Fruit fly (Drosophila melanogaster) whole organism, embryonic: Measurements from ENCODE around the gene CG18428.
A peak's percentile ranks its signal among the peaks of the same experiment; 100 is the strongest.

Experiments used
- CG10321 ChIP-seq: fragments of 200-800 bp; sonication (Bioruptor generic); IDR thresholded peaks from 2 replicates; pipeline ENCODE4 v1.3.6; 2022; ENCODE audit warnings: missing biosample characterization, missing genetic modification characterization
- CG12071 ChIP-seq: fragments of 200-800 bp; sonication (Bioruptor generic); optimal IDR thresholded peaks from 3 replicates; lab custom pipeline; 2018; ENCODE audit warnings: missing biosample characterization, mild to moderate bottlenecking, missing genetic modification characterization
- CG13894 ChIP-seq: fragments of 200-800 bp; sonication (Bioruptor generic); optimal IDR thresholded peaks from 3 replicates; lab custom pipeline; 2018; ENCODE audit warnings: missing biosample characterization, mild to moderate bottlenecking, missing genetic modification characterization, moderate library complexity
- CG17612 ChIP-seq: fragments of 200-800 bp; sonication (Bioruptor generic); IDR thresholded peaks from 2 replicates; pipeline ENCODE4 v1.3.6; 2022; ENCODE audit warnings: missing biosample characterization, missing genetic modification characterization
- CG17912 ChIP-seq: fragments of 200-800 bp; sonication (Bioruptor generic); optimal IDR thresholded peaks from 2 replicates; lab custom pipeline; 2018; ENCODE audit warnings: missing biosample characterization, mild to moderate bottlenecking, missing genetic modification characterization
- CG2199 ChIP-seq: fragments of 200-800 bp; sonication (Bioruptor generic); IDR thresholded peaks from 3 replicates; pipeline ENCODE4 v1.3.6; 2022; ENCODE audit warnings: missing biosample characterization, missing genetic modification characterization
- CG2889 ChIP-seq: fragments of 200-800 bp; sonication (Bioruptor generic); IDR thresholded peaks from 3 replicates; pipeline ENCODE4 v1.3.6; 2022; ENCODE audit warnings: missing biosample characterization, missing genetic modification characterization
- CG30020 ChIP-seq: fragments of 200-800 bp; optimal IDR thresholded peaks from 2 replicates; lab custom pipeline; 2019; ENCODE audit warnings: missing biosample characterization, mild to moderate bottlenecking, missing genetic modification characterization, moderate library complexity
- CG3838 ChIP-seq: fragments of 200-800 bp; sonication (Bioruptor generic); optimal IDR thresholded peaks from 3 replicates; lab custom pipeline; 2016; ENCODE audit warnings: missing biosample characterization, missing genetic modification characterization
- CG4282 ChIP-seq: fragments of 200-800 bp; sonication (Bioruptor generic); optimal IDR thresholded peaks from 2 replicates; lab custom pipeline; 2016; ENCODE audit warnings: missing biosample characterization, missing genetic modification characterization
- CG4424 ChIP-seq: fragments of 200-800 bp; sonication (Bioruptor generic); optimal IDR thresholded peaks from 3 replicates; lab custom pipeline; 2016; ENCODE audit warnings: missing biosample characterization, missing genetic modification characterization
- CG4617 ChIP-seq: fragments of 200-800 bp; sonication (Bioruptor generic); optimal IDR thresholded peaks from 3 replicates; lab custom pipeline; 2016; ENCODE audit warnings: missing biosample characterization, missing genetic modification characterization, borderline replicate concordance
- CG7963 ChIP-seq: fragments of 200-800 bp; sonication (Bioruptor generic); IDR thresholded peaks from 3 replicates; pipeline ENCODE4 v1.3.6; 2022; ENCODE audit warnings: missing biosample characterization, missing genetic modification characterization; ENCODE audit not compliant: partially characterized antibody
- CG8944 ChIP-seq: fragments of 200-800 bp; sonication (Bioruptor generic); optimal IDR thresholded peaks from 3 replicates; lab custom pipeline; 2016; ENCODE audit warnings: missing biosample characterization, missing genetic modification characterization
- CG9215 ChIP-seq: fragments of 200-800 bp; sonication (Bioruptor generic); IDR thresholded peaks from 2 replicates; pipeline ENCODE4 v1.3.6; 2022; ENCODE audit warnings: missing biosample characterization, missing genetic modification characterization
- CHES-1-like ChIP-seq: fragments of 200-800 bp; sonication (Bioruptor generic); optimal IDR thresholded peaks from 2 replicates; lab custom pipeline; 2016; ENCODE audit warnings: missing biosample characterization, missing genetic modification characterization
- Dp ChIP-seq: fragments of 200-800 bp; sonication (Bioruptor generic); optimal IDR thresholded peaks from 2 replicates; lab custom pipeline; 2018; ENCODE audit warnings: missing biosample characterization, mild to moderate bottlenecking, missing genetic modification characterization, moderate library complexity
- Dref ChIP-seq: fragments of 200-800 bp; sonication (Bioruptor generic); IDR thresholded peaks from 2 replicates; pipeline ENCODE4 v1.3.6; 2022; ENCODE audit warnings: missing biosample characterization, missing genetic modification characterization
- E2f2 ChIP-seq: fragments of 200-800 bp; sonication (Bioruptor generic); IDR thresholded peaks from 2 replicates; pipeline ENCODE4 v1.3.6; 2022; ENCODE audit warnings: missing biosample characterization, missing genetic modification characterization
- Ets97D ChIP-seq: fragments of 200-800 bp; sonication (Bioruptor generic); optimal IDR thresholded peaks from 3 replicates; lab custom pipeline; 2016; ENCODE audit warnings: missing biosample characterization, missing genetic modification characterization
- Fer1 ChIP-seq: fragments of 200-800 bp; sonication (Bioruptor generic); optimal IDR thresholded peaks from 2 replicates; lab custom pipeline; 2017; ENCODE audit warnings: missing biosample characterization, mild to moderate bottlenecking, missing genetic modification characterization
- Hey ChIP-seq: fragments of 200-800 bp; sonication (Bioruptor generic); optimal IDR thresholded peaks from 3 replicates; lab custom pipeline; 2018; ENCODE audit warnings: missing biosample characterization, mild to moderate bottlenecking, missing genetic modification characterization
- Hsf ChIP-seq: fragments of 200-800 bp; sonication (Bioruptor generic); optimal IDR thresholded peaks from 3 replicates; lab custom pipeline; 2016; ENCODE audit warnings: missing biosample characterization, missing genetic modification characterization
- Lhr ChIP-seq: fragments of 200-800 bp; sonication (Bioruptor generic); optimal IDR thresholded peaks from 3 replicates; lab custom pipeline; 2017; ENCODE audit warnings: mild to moderate bottlenecking, missing biosample characterization, missing genetic modification reagents, missing genetic modification characterization
- MBD-R2 ChIP-seq: fragments of 200-800 bp; sonication (Bioruptor generic); IDR thresholded peaks from 2 replicates; pipeline ENCODE4 v1.3.6; 2022; ENCODE audit warnings: missing biosample characterization, missing genetic modification characterization
- Med ChIP-seq: fragments of 200-800 bp; sonication (Bioruptor generic); peaks from one replicate; lab custom pipeline; 2016; ENCODE audit warnings: missing biosample characterization, missing genetic modification characterization, mild to moderate bottlenecking, inconsistent platforms, moderate library complexity
- Opbp ChIP-seq: fragments of 200-800 bp; sonication (Bioruptor generic); IDR thresholded peaks from 3 replicates; pipeline ENCODE4 v1.3.6; 2022; ENCODE audit warnings: missing biosample characterization, missing genetic modification characterization; ENCODE audit not compliant: partially characterized antibody
- Trl ChIP-seq, 3 experiments: fragments of >200 bp in 2 of 3; fragments of 200-800 bp in 1 of 3; sonication (Bioruptor generic) in 1 of 3; optimal IDR thresholded peaks; 2 replicates in 1 of 3; 3 replicates in 2 of 3; lab custom pipeline; 2016 to 2017; ENCODE audit warnings: missing biosample characterization in 1 of 3, missing genetic modification characterization in 1 of 3
- ato ChIP-seq: fragments of 200-800 bp; sonication (Bioruptor generic); IDR thresholded peaks from 2 replicates; pipeline ENCODE4 v1.3.6; 2022; ENCODE audit warnings: missing biosample characterization, missing genetic modification characterization; ENCODE audit not compliant: partially characterized antibody
- cas ChIP-seq: fragments of 200-800 bp; sonication (Bioruptor generic); IDR thresholded peaks from 2 replicates; pipeline ENCODE4 v1.3.6; 2022; ENCODE audit warnings: missing biosample characterization, missing genetic modification characterization
- crp ChIP-seq, 2 experiments: fragments of 200-800 bp; sonication (Bioruptor generic); optimal IDR thresholded peaks; 2 replicates in 1 of 2; 3 replicates in 1 of 2; lab custom pipeline; 2017; ENCODE audit warnings: missing biosample characterization in 2 of 2, missing genetic modification characterization in 2 of 2, mild to moderate bottlenecking in 1 of 2, moderate library complexity in 1 of 2
- cwo ChIP-seq: fragments of 200-800 bp; sonication (Bioruptor generic); optimal IDR thresholded peaks from 3 replicates; lab custom pipeline; 2017; ENCODE audit warnings: missing biosample characterization, missing genetic modification characterization, mild to moderate bottlenecking, moderate library complexity, missing genetic modification reagents
- exex ChIP-seq: fragments of 200-800 bp; sonication (Bioruptor generic); optimal IDR thresholded peaks from 4 replicates; lab custom pipeline; 2018; ENCODE audit warnings: missing biosample characterization, mild to moderate bottlenecking, missing genetic modification characterization, moderate library complexity
- fd102C ChIP-seq: fragments of 200-800 bp; sonication (Bioruptor generic); optimal IDR thresholded peaks from 2 replicates; lab custom pipeline; 2018; ENCODE audit warnings: missing biosample characterization, mild to moderate bottlenecking, missing genetic modification characterization, moderate library complexity
- gfzf ChIP-seq: fragments of 200-800 bp; sonication (Bioruptor generic); optimal IDR thresholded peaks from 2 replicates; lab custom pipeline; 2016; ENCODE audit warnings: missing biosample characterization, mild to moderate bottlenecking, missing genetic modification characterization, moderate library complexity
- hbn ChIP-seq: fragments of 200-800 bp; sonication (Bioruptor generic); IDR thresholded peaks from 2 replicates; pipeline ENCODE4 v1.3.6; 2022; ENCODE audit warnings: missing biosample characterization, missing genetic modification characterization; ENCODE audit not compliant: partially characterized antibody
- hkb ChIP-seq, 2 experiments: fragments of 200-800 bp in 1 of 2; fragments of >200 bp in 1 of 2; sonication (Bioruptor generic) in 1 of 2; IDR thresholded peaks in 1 of 2; optimal IDR thresholded peaks in 1 of 2; 2 replicates each; pipeline versions ENCODE4 v1.3.6 to Lab custom; 2017 to 2022; ENCODE audit warnings: missing biosample characterization in 1 of 2, missing genetic modification characterization in 1 of 2
- kay ChIP-seq: fragments of 200-800 bp; sonication (Bioruptor generic); optimal IDR thresholded peaks from 2 replicates; lab custom pipeline; 2016; ENCODE audit warnings: missing biosample characterization, missing genetic modification characterization
- lbe ChIP-seq: fragments of 200-800 bp; sonication (Bioruptor generic); optimal IDR thresholded peaks from 2 replicates; lab custom pipeline; 2016; ENCODE audit warnings: missing biosample characterization, mild to moderate bottlenecking, missing genetic modification characterization
- maf-S ChIP-seq: fragments of 200-800 bp; sonication (Bioruptor generic); optimal IDR thresholded peaks from 2 replicates; lab custom pipeline; 2016; ENCODE audit warnings: missing biosample characterization, missing genetic modification characterization
- pzg ChIP-seq: fragments of 200-800 bp; sonication (Bioruptor generic); optimal IDR thresholded peaks from 3 replicates; lab custom pipeline; 2018; ENCODE audit warnings: missing biosample characterization, mild to moderate bottlenecking, missing genetic modification characterization, moderate library complexity
- row ChIP-seq: fragments of 200-800 bp; sonication (Bioruptor generic); IDR thresholded peaks from 3 replicates; pipeline ENCODE4 v1.3.6; 2022; ENCODE audit warnings: missing biosample characterization, missing genetic modification characterization
- scrt ChIP-seq: fragments of 200-800 bp; sonication (Bioruptor generic); optimal IDR thresholded peaks from 2 replicates; lab custom pipeline; 2018; ENCODE audit warnings: missing biosample characterization, mild to moderate bottlenecking, missing genetic modification characterization, moderate library complexity
- sug ChIP-seq: fragments of 200-800 bp; optimal IDR thresholded peaks from 2 replicates; lab custom pipeline; 2019; ENCODE audit warnings: missing biosample characterization, mild to moderate bottlenecking, missing genetic modification characterization, moderate library complexity
- tio ChIP-seq: fragments of 200-800 bp; sonication (Bioruptor generic); optimal IDR thresholded peaks from 2 replicates; lab custom pipeline; 2017; ENCODE audit warnings: missing biosample characterization, missing genetic modification characterization, inconsistent platforms
- unc-4 ChIP-seq: fragments of 200-800 bp; sonication (Bioruptor generic); IDR thresholded peaks from 2 replicates; pipeline ENCODE4 v1.3.6; 2022; ENCODE audit warnings: missing biosample characterization, missing genetic modification characterization; ENCODE audit not compliant: partially characterized antibody
- unpg ChIP-seq: fragments of 200-800 bp; sonication (Bioruptor generic); optimal IDR thresholded peaks from 3 replicates; lab custom pipeline; 2018; ENCODE audit warnings: missing biosample characterization, mild to moderate bottlenecking, missing genetic modification characterization, moderate library complexity
- wek ChIP-seq: fragments of 200-800 bp; sonication (Bioruptor generic); optimal IDR thresholded peaks from 3 replicates; lab custom pipeline; 2018; ENCODE audit warnings: missing biosample characterization, mild to moderate bottlenecking, missing genetic modification characterization, moderate library complexity

Gene CG18428

dm6 chr3R:24134580-24134979 lies 25.4 kb downstream of the CG18428 start, which contains the start of gene Sec10 (continued):
- no peak for TF ChIP-seq tio (GFP tag; lab: Kevin White, UChicago)
- TF ChIP-seq gfzf, result peak; percentile 9
- peak; percentile 90 to 97 for TF ChIP-seq crp (GFP tag; optimal IDR thresholded peaks at IDR 0.05; lab: Kevin White, UChicago)
- no peak for TF ChIP-seq CG17612 (GFP tag; lab: Robert Waterston, UW)
- TF ChIP-seq Opbp, result 0 out of 3 replicates have a peak, but pooled peaks have one; percentile 37
- peak; percentile 43 for TF ChIP-seq CG4617
- TF ChIP-seq unc-4 (GFP tag; lab: Robert Waterston, UW), result no peak
- TF ChIP-seq Dp (GFP tag; lab: Kevin White, UChicago), result peak; percentile 85
- peak; percentile 65 for TF ChIP-seq pzg (GFP tag; lab: Kevin White, UChicago)
- TF ChIP-seq hbn (GFP tag; lab: Robert Waterston, UW), result peak; percentile 13; the same call in 1 of the 2 replicates
- peak; percentile 55 for TF ChIP-seq lbe (GFP tag; lab: Kevin White, UChicago)
- TF ChIP-seq CG8944 (GFP tag; lab: Kevin White, UChicago), result no peak
- peak; percentile 62 for TF ChIP-seq wek (GFP tag; lab: Kevin White, UChicago)
- TF ChIP-seq CG4424 (GFP tag; lab: Kevin White, UChicago), result no peak
- peak; percentile 77 for TF ChIP-seq Ets97D
- TF ChIP-seq Dref (GFP tag; lab: Robert Waterston, UW), result peak; percentile 41
- 0 out of 3 replicates have a peak, but pooled peaks have one; percentile 4 for TF ChIP-seq CG7963 (GFP tag; lab: Robert Waterston, UW)
- no peak for TF ChIP-seq CG4282 (GFP tag; lab: Kevin White, UChicago)
- TF ChIP-seq Hsf, result peak; percentile 3
- TF ChIP-seq Fer1 (GFP tag; lab: Kevin White, UChicago), result no peak
- peak; percentile 94 for TF ChIP-seq CG9215 (GFP tag; lab: Robert Waterston, UW)
- TF ChIP-seq E2f2, result peak; percentile 89
- TF ChIP-seq CHES-1-like, result peak; percentile 22
- peak; percentile 96 for TF ChIP-seq MBD-R2 (GFP tag; lab: Robert Waterston, UW)
- TF ChIP-seq CG10321 (GFP tag; lab: Robert Waterston, UW), result no peak
- TF ChIP-seq CG3838 (GFP tag; lab: Kevin White, UChicago), result peak; percentile 99
- no peak for TF ChIP-seq row (GFP tag; lab: Robert Waterston, UW)
- peak; percentile 67 for TF ChIP-seq Med (GFP tag; lab: Kevin White, UChicago)
- peak; percentile 48 for TF ChIP-seq CG17912 (GFP tag; lab: Kevin White, UChicago)
- peak; percentile 30 for TF ChIP-seq Lhr (GFP tag; lab: Kevin White, UChicago)
- no peak for TF ChIP-seq hkb (optimal IDR thresholded peaks at IDR 0.05; lab: Kevin White, UChicago)
- peak; percentile 41; the same call in 1 of the 2 replicates for TF ChIP-seq hkb (GFP tag; IDR thresholded peaks at IDR 0.05; lab: Robert Waterston, UW)

dm6 chr3R:24137311-24137945 lies 28.3 kb downstream of the CG18428 start, which contains the start of gene Npc2f:
TSS of gene Npc2f (plus strand) at chr3R:24137895.
- TF ChIP-seq sug (tag; lab: Kevin White, UChicago) (peak; percentile 51), cas (no peak), CG12071 (GFP tag; lab: Kevin White, UChicago) (no peak), ato (GFP tag; lab: Robert Waterston, UW) (no peak), CG2199 (GFP tag; lab: Robert Waterston, UW) (no peak), unpg (no peak), Trl (optimal IDR thresholded peaks at IDR 0.05; lab: Kevin White, UChicago) (no peak), Trl (GFP tag; optimal IDR thresholded peaks at IDR 0.05; lab: Kevin White, UChicago) (no peak), CG2889 (GFP tag; lab: Robert Waterston, UW) (no peak), CG13894 (tag; lab: Kevin White, UChicago) (no peak), CG30020 (tag; lab: Kevin White, UChicago) (no peak), cwo (GFP tag; lab: Kevin White, UChicago) (peak; percentile 40), Med (GFP tag; lab: Kevin White, UChicago) (peak; percentile 38), maf-S (GFP tag; lab: Kevin White, UChicago) (no peak), scrt (GFP tag; lab: Kevin White, UChicago) (no peak), unc-4 (GFP tag; lab: Robert Waterston, UW) (no peak), kay (GFP tag; lab: Kevin White, UChicago) (no peak), Hey (tag; lab: Kevin White, UChicago) (peak; percentile 58), fd102C (GFP tag; lab: Kevin White, UChicago) (no peak), exex (tag; lab: Kevin White, UChicago) (peak; percentile 98)
